Fruit fly (Drosophila melanogaster) whole organism: ENCODE measurements around the gene CG43759.

Experiments used
- CG8478 ChIP-seq: fragments of >200 bp; optimal IDR thresholded peaks from 2 replicates; lab custom pipeline; 2018; ENCODE audit warnings: inconsistent platforms
- Dll ChIP-seq: fragments of >200 bp; optimal IDR thresholded peaks from 2 replicates; lab custom pipeline; 2017
- EcR ChIP-seq, 2 experiments: fragments of >200 bp; optimal IDR thresholded peaks; 2 replicates each; lab custom pipeline; 2017; ENCODE audit warnings: missing biosample characterization in 2 of 2, missing genetic modification characterization in 2 of 2, missing genetic modification reagents in 2 of 2
- pan ChIP-seq: fragments of >200 bp; optimal IDR thresholded peaks from 2 replicates; lab custom pipeline; 2017
- psq ChIP-seq: fragments of >200 bp; optimal IDR thresholded peaks from 2 replicates; lab custom pipeline; 2017
- usp ChIP-seq: fragments of >200 bp; optimal IDR thresholded peaks from 2 replicates; lab custom pipeline; 2017; ENCODE audit warnings: missing biosample characterization, missing genetic modification characterization, mixed read lengths

- TF ChIP-seq usp (GFP tag; lab: Kevin White, UChicago) (no peak), pan (lab: Kevin White, UChicago) (no peak), EcR (GFP tag; optimal IDR thresholded peaks at IDR 0.05; lab: Kevin White, UChicago) (no peak), psq (lab: Kevin White, UChicago) (no peak), CG8478 (no peak), Dll (lab: Kevin White, UChicago) (no peak)
Observed at dm6 chrX:18902800-18903199, 27.3 kb upstream of the CG43759 start.
